Worm (Caenorhabditis elegans) whole organism, L4 larva: ENCODE results near the gene asp-16.

Experiments
- dmd-6 ChIP-seq: fragments of 200-800 bp; sonication (Bioruptor generic); IDR thresholded peaks from 2 replicates; pipeline ENCODE4 v1.3.6; 2022; ENCODE audit warnings: missing genetic modification reagents, missing genetic modification characterization, missing compliant biosample characterization
- hlh-30 ChIP-seq: sonication (generic microtip); optimal IDR thresholded peaks from 2 replicates; lab custom pipeline; 2017; ENCODE audit warnings: antibody characterized with exemption, mild to moderate bottlenecking, missing genetic modification characterization, missing compliant biosample characterization; ENCODE audit not compliant: insufficient read depth
- tra-1 ChIP-seq: fragments of 200-800 bp; sonication (Bioruptor generic); IDR thresholded peaks from 2 replicates; pipeline ENCODE4 v1.3.6; 2022; ENCODE audit warnings: missing genetic modification reagents, missing genetic modification characterization, missing compliant biosample characterization

ce11 chrV:19049140-19050092, 7.0 kb upstream of the asp-16 start:
- TF ChIP-seq tra-1 (GFP tag; lab: Robert Waterston, UW) (no peak), hlh-30 (tag; lab: Kevin White, UChicago) (no peak), dmd-6 (peak; percentile 29; the same call in 1 of the 2 replicates)
